Fruit fly (Drosophila melanogaster) whole organism, embryonic: Measurements from ENCODE around the gene CG13031.

Source experiments
- C15 ChIP-seq: fragments of 200-800 bp; sonication (Bioruptor generic); IDR thresholded peaks from 3 replicates; pipeline ENCODE4 v1.3.6; 2022; ENCODE audit warnings: missing biosample characterization, missing genetic modification characterization
- CG1024 ChIP-seq: fragments of 200-800 bp; sonication (Bioruptor generic); IDR thresholded peaks from 2 replicates; pipeline ENCODE4 v1.3.6; 2022; ENCODE audit warnings: missing biosample characterization, missing genetic modification characterization
- CG12744 ChIP-seq: fragments of 200-800 bp; sonication (Bioruptor generic); optimal IDR thresholded peaks from 2 replicates; lab custom pipeline; 2016; ENCODE audit warnings: missing biosample characterization, missing genetic modification characterization
- CG12769 ChIP-seq: fragments of 200-800 bp; sonication (Bioruptor generic); optimal IDR thresholded peaks from 2 replicates; lab custom pipeline; 2019; ENCODE audit warnings: missing biosample characterization, mild to moderate bottlenecking, missing genetic modification characterization, moderate library complexity
- CG12942 ChIP-seq: fragments of 200-800 bp; sonication (Bioruptor generic); optimal IDR thresholded peaks from 3 replicates; lab custom pipeline; 2016; ENCODE audit warnings: missing biosample characterization, missing genetic modification characterization
- CG16815 ChIP-seq: fragments of 200-800 bp; sonication (Bioruptor generic); optimal IDR thresholded peaks from 3 replicates; lab custom pipeline; 2017; ENCODE audit warnings: missing biosample characterization, mild to moderate bottlenecking, missing genetic modification characterization
- CG17186 ChIP-seq: fragments of 200-800 bp; sonication (Bioruptor generic); optimal IDR thresholded peaks from 3 replicates; lab custom pipeline; 2017; ENCODE audit warnings: missing biosample characterization, missing genetic modification reagents, missing genetic modification characterization
- CG1792 ChIP-seq: fragments of 200-800 bp; sonication (Bioruptor generic); optimal IDR thresholded peaks from 2 replicates; lab custom pipeline; 2016; ENCODE audit warnings: missing biosample characterization, missing genetic modification characterization
- CG2116 ChIP-seq: fragments of 200-800 bp; sonication (Bioruptor generic); optimal IDR thresholded peaks from 3 replicates; lab custom pipeline; 2018; ENCODE audit warnings: missing biosample characterization, mild to moderate bottlenecking, missing genetic modification characterization
- CG2678 ChIP-seq: fragments of 200-800 bp; sonication (Bioruptor generic); optimal IDR thresholded peaks from 3 replicates; lab custom pipeline; 2019; ENCODE audit warnings: missing biosample characterization, mild to moderate bottlenecking, missing genetic modification characterization, moderate library complexity
- CG31365 ChIP-seq: fragments of 200-800 bp; sonication (Bioruptor generic); optimal IDR thresholded peaks from 2 replicates; lab custom pipeline; 2018; ENCODE audit warnings: missing biosample characterization, mild to moderate bottlenecking, missing genetic modification characterization
- CG33557 ChIP-seq: fragments of 200-800 bp; sonication (Bioruptor generic); optimal IDR thresholded peaks from 2 replicates; lab custom pipeline; 2019; ENCODE audit warnings: missing biosample characterization, mild to moderate bottlenecking, missing genetic modification characterization, moderate library complexity
- CG3838 ChIP-seq: fragments of 200-800 bp; sonication (Bioruptor generic); optimal IDR thresholded peaks from 3 replicates; lab custom pipeline; 2016; ENCODE audit warnings: missing biosample characterization, missing genetic modification characterization
- CG4360 ChIP-seq: fragments of 200-800 bp; sonication (Bioruptor generic); IDR thresholded peaks from 2 replicates; pipeline ENCODE4 v1.3.6; 2022; ENCODE audit warnings: missing biosample characterization, missing genetic modification characterization
- CG7963 ChIP-seq: fragments of 200-800 bp; sonication (Bioruptor generic); IDR thresholded peaks from 3 replicates; pipeline ENCODE4 v1.3.6; 2022; ENCODE audit warnings: missing biosample characterization, missing genetic modification characterization; ENCODE audit not compliant: partially characterized antibody
- CG8281 ChIP-seq: fragments of 200-800 bp; sonication (Bioruptor generic); optimal IDR thresholded peaks from 2 replicates; lab custom pipeline; 2018; ENCODE audit warnings: missing biosample characterization, mild to moderate bottlenecking, missing genetic modification characterization, moderate library complexity
- CG9727 ChIP-seq: fragments of 200-800 bp; sonication (Bioruptor generic); optimal IDR thresholded peaks from 3 replicates; lab custom pipeline; 2017; ENCODE audit warnings: missing biosample characterization, mild to moderate bottlenecking, missing genetic modification characterization
- Dref ChIP-seq: fragments of 200-800 bp; sonication (Bioruptor generic); IDR thresholded peaks from 2 replicates; pipeline ENCODE4 v1.3.6; 2022; ENCODE audit warnings: missing biosample characterization, missing genetic modification characterization
- Fer1 ChIP-seq: fragments of 200-800 bp; sonication (Bioruptor generic); optimal IDR thresholded peaks from 2 replicates; lab custom pipeline; 2017; ENCODE audit warnings: missing biosample characterization, mild to moderate bottlenecking, missing genetic modification characterization
- GATAe ChIP-seq: fragments of 200-800 bp; sonication (Bioruptor generic); conservative IDR thresholded peaks from 2 replicates; pipeline ENCODE4 v1.3.6; 2022; ENCODE audit warnings: missing biosample characterization, missing genetic modification characterization
- Gsc ChIP-seq: fragments of 200-800 bp; sonication (Bioruptor generic); IDR thresholded peaks from 2 replicates; pipeline ENCODE4 v1.3.6; 2022; ENCODE audit warnings: missing biosample characterization, missing genetic modification characterization
- HLH4C ChIP-seq: fragments of 200-800 bp; sonication (Bioruptor generic); IDR thresholded peaks from 3 replicates; pipeline ENCODE4 v1.3.6; 2022; ENCODE audit warnings: missing biosample characterization, missing genetic modification characterization; ENCODE audit not compliant: partially characterized antibody
- HmgZ ChIP-seq: fragments of 200-800 bp; sonication (Bioruptor generic); optimal IDR thresholded peaks from 2 replicates; lab custom pipeline; 2018; ENCODE audit warnings: missing biosample characterization, mild to moderate bottlenecking, missing genetic modification characterization
- Hr78 ChIP-seq, 2 experiments: fragments of 200-800 bp in 1 of 2; fragments of >200 bp in 1 of 2; sonication (Bioruptor generic) in 1 of 2; optimal IDR thresholded peaks; 2 replicates each; lab custom pipeline; 2017 to 2019; ENCODE audit warnings: missing biosample characterization in 2 of 2, missing genetic modification characterization in 2 of 2, mild to moderate bottlenecking in 1 of 2, moderate library complexity in 1 of 2
- Mes4 ChIP-seq: fragments of 200-800 bp; sonication (Bioruptor generic); optimal IDR thresholded peaks from 2 replicates; lab custom pipeline; 2016; ENCODE audit warnings: missing biosample characterization, missing genetic modification characterization
- Pdp1 ChIP-seq, 2 experiments: fragments of 200-800 bp; sonication (Bioruptor generic); optimal IDR thresholded peaks; 3 replicates each; lab custom pipeline; 2016; ENCODE audit warnings: missing biosample characterization in 2 of 2, missing genetic modification characterization in 2 of 2, mild to moderate bottlenecking in 1 of 2, moderate library complexity in 1 of 2
- Side ChIP-seq: fragments of 200-800 bp; sonication (Bioruptor generic); optimal IDR thresholded peaks from 2 replicates; lab custom pipeline; 2016; ENCODE audit warnings: missing biosample characterization, missing genetic modification characterization
- Vsx1 ChIP-seq: fragments of 200-800 bp; sonication (Bioruptor generic); optimal IDR thresholded peaks from 2 replicates; lab custom pipeline; 2017; ENCODE audit warnings: missing biosample characterization, mild to moderate bottlenecking, missing genetic modification characterization, missing genetic modification reagents
- Xrp1 ChIP-seq: fragments of 200-800 bp; sonication (Bioruptor generic); IDR thresholded peaks from 2 replicates; pipeline ENCODE4 v1.3.6; 2022; ENCODE audit warnings: missing biosample characterization, missing genetic modification characterization
- abd-A ChIP-seq: fragments of 200-800 bp; sonication (Bioruptor generic); optimal IDR thresholded peaks from 3 replicates; lab custom pipeline; 2019; ENCODE audit warnings: missing biosample characterization, mild to moderate bottlenecking, missing genetic modification characterization, moderate library complexity
- ara ChIP-seq: fragments of 200-800 bp; sonication (Bioruptor generic); IDR thresholded peaks from 2 replicates; pipeline ENCODE4 v1.3.6; 2022; ENCODE audit warnings: missing biosample characterization, missing genetic modification characterization
- cad ChIP-seq: fragments of >200 bp; optimal IDR thresholded peaks from 2 replicates; lab custom pipeline; 2017; ENCODE audit warnings: missing biosample characterization, missing genetic modification characterization
- cg ChIP-seq: fragments of 200-800 bp; sonication (Bioruptor generic); optimal IDR thresholded peaks from 3 replicates; lab custom pipeline; 2019; ENCODE audit warnings: missing biosample characterization, mild to moderate bottlenecking, missing genetic modification characterization, moderate library complexity
- eve ChIP-seq, 2 experiments: fragments of >200 bp; optimal IDR thresholded peaks; 2 replicates each; lab custom pipeline; 2017; ENCODE audit warnings: missing biosample characterization in 2 of 2, missing genetic modification characterization in 2 of 2
- exex ChIP-seq: fragments of 200-800 bp; sonication (Bioruptor generic); optimal IDR thresholded peaks from 4 replicates; lab custom pipeline; 2018; ENCODE audit warnings: missing biosample characterization, mild to moderate bottlenecking, missing genetic modification characterization, moderate library complexity
- ftz-f1 ChIP-seq: fragments of 200-800 bp; sonication (Bioruptor generic); optimal IDR thresholded peaks from 2 replicates; lab custom pipeline; 2016; ENCODE audit warnings: missing biosample characterization, missing genetic modification characterization
- grn ChIP-seq: fragments of 200-800 bp; sonication (Bioruptor generic); optimal IDR thresholded peaks from 3 replicates; lab custom pipeline; 2017; ENCODE audit warnings: missing biosample characterization, missing genetic modification characterization
- ham ChIP-seq: fragments of 200-800 bp; sonication (Bioruptor generic); IDR thresholded peaks from 2 replicates; pipeline ENCODE4 v1.3.6; 2022; ENCODE audit warnings: missing biosample characterization, missing genetic modification characterization
- ken ChIP-seq: fragments of 200-800 bp; sonication (Bioruptor generic); IDR thresholded peaks from 3 replicates; pipeline ENCODE4 v1.3.6; 2022; ENCODE audit warnings: missing biosample characterization, missing genetic modification characterization
- kni ChIP-seq: fragments of 200-800 bp; sonication (Bioruptor generic); optimal IDR thresholded peaks from 3 replicates; lab custom pipeline; 2017; ENCODE audit warnings: mild to moderate bottlenecking, missing biosample characterization, missing genetic modification reagents, missing genetic modification characterization
- knrl ChIP-seq: fragments of 200-800 bp; sonication (Bioruptor generic); IDR thresholded peaks from 3 replicates; pipeline ENCODE4 v1.3.6; 2022; ENCODE audit warnings: missing biosample characterization, missing genetic modification characterization; ENCODE audit not compliant: partially characterized antibody
- nmo ChIP-seq: fragments of 200-800 bp; sonication (Bioruptor generic); optimal IDR thresholded peaks from 2 replicates; lab custom pipeline; 2018; ENCODE audit warnings: missing biosample characterization, mild to moderate bottlenecking, missing genetic modification characterization, moderate library complexity
- nom ChIP-seq: fragments of 200-800 bp; sonication (Bioruptor generic); optimal IDR thresholded peaks from 2 replicates; lab custom pipeline; 2017; ENCODE audit warnings: missing biosample characterization, missing genetic modification characterization, mild to moderate bottlenecking, moderate library complexity, missing genetic modification reagents
- oc ChIP-seq: fragments of 200-800 bp; sonication (Bioruptor generic); optimal IDR thresholded peaks from 2 replicates; lab custom pipeline; 2018; ENCODE audit warnings: missing biosample characterization, mild to moderate bottlenecking, missing genetic modification characterization, moderate library complexity
- run ChIP-seq: fragments of 200-800 bp; sonication (Bioruptor generic); optimal IDR thresholded peaks from 3 replicates; lab custom pipeline; 2018; ENCODE audit warnings: missing biosample characterization, mild to moderate bottlenecking, missing genetic modification characterization
- sna ChIP-seq: fragments of 200-800 bp; sonication (Bioruptor generic); IDR thresholded peaks from 2 replicates; pipeline ENCODE4 v1.3.6; 2022; ENCODE audit warnings: missing biosample characterization, missing genetic modification characterization; ENCODE audit not compliant: partially characterized antibody
- ttk ChIP-seq: fragments of 200-800 bp; sonication (Bioruptor generic); IDR thresholded peaks from 2 replicates; pipeline ENCODE4 v2.1.2; 2022; ENCODE audit warnings: missing biosample characterization, missing genetic modification characterization
- z ChIP-seq: fragments of 200-800 bp; sonication (Bioruptor generic); IDR thresholded peaks from 3 replicates; pipeline ENCODE4 v1.3.6; 2022; ENCODE audit warnings: missing biosample characterization, missing genetic modification characterization

The CG13031 gene

DNA sequence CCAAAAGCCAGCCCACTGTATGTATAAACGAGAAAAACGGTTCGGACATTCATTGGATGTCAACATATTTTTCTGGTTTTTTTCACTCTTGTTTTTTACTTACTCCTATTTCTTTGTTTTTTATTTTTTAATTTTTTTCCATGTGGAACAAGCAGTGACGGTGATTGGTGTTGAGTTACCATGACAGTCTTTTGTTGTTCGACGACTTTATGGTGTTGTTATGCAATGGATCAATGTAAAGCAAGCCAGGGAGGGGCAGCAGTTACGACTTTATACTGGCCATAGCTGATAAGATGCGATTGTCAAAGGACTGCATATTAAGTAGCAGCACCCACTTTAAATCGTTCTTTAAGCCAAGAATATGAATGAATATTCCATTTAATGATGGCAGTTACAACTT is 35.2 kb upstream of the CG13031 start:
- TF ChIP-seq CG12942 (GFP tag; lab: Kevin White, UChicago) (no peak), ara (GFP tag; lab: Robert Waterston, UW) (no peak), CG3838 (GFP tag; lab: Kevin White, UChicago) (no peak), eve (GFP tag; optimal IDR thresholded peaks at IDR 0.05; lab: Kevin White, UChicago) (peak in 1 of 2 experiments; percentile 48), Pdp1 (GFP tag; optimal IDR thresholded peaks at IDR 0.05; lab: Kevin White, UChicago) (peak in 1 of 2 experiments; percentile 54), CG17186 (no peak), knrl (GFP tag; lab: Robert Waterston, UW) (no peak), nom (peak; percentile 52)

DNA sequence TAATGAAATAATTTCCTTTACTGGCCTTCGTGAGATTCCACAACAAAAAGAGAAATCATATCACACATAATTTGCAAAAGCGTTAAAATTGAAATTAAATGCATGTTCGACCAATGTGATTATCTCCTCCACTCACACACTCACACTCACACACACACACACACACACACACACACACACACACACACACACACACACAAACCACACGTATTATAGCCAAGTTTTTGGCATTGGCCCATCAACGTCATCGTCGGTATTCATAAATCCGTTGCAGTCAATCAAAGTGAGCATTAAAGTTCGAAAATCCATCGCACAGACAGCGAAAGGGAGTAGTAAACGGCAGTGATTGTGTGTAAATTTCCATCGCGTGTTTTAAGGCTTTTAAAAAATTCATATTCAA is 34.6 kb upstream of the CG13031 start:
- peak; percentile 28 for TF ChIP-seq oc
- peak; percentile 60 for TF ChIP-seq cg (GFP tag; lab: Kevin White, UChicago)
- no peak for TF ChIP-seq C15 (GFP tag; lab: Robert Waterston, UW)
- TF ChIP-seq Hr78 (GFP tag; optimal IDR thresholded peaks at IDR 0.05; lab: Kevin White, UChicago): peak in 1 of 2 experiments; percentile 33
- TF ChIP-seq abd-A (tag; lab: Kevin White, UChicago): peak; percentile 7
- no peak for TF ChIP-seq cad (GFP tag; lab: Kevin White, UChicago)
- TF ChIP-seq kni (GFP tag; lab: Kevin White, UChicago): peak; percentile 6
- TF ChIP-seq CG1792 (GFP tag; lab: Kevin White, UChicago): no peak
- no peak for TF ChIP-seq Mes4 (GFP tag; lab: Kevin White, UChicago)
- TF ChIP-seq Vsx1 (GFP tag; lab: Kevin White, UChicago): no peak
- TF ChIP-seq, all 482 proteins: peak for 5

DNA sequence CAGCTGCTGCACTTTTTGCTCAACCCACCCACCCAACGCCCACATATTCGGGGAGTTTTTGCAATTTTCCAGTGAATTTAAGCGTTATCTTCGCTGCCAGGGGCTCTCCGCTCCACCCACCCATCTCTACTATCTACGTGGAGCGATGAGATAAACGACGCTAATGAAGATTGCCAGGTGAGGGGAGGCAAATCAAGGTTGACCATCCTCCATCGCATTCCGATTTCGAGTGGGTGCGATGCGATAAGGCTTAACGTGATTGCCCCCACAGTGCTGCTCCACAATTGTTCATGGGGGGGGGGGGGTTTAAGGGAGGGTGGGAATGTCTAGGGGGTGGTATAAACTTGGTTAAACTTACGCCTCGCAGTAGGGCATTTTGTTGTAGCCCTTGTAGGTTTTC is 30.8 kb upstream of the CG13031 start:
- no peak for TF ChIP-seq CG12744 (GFP tag; lab: Kevin White, UChicago)
- TF ChIP-seq CG1024 (GFP tag; lab: Robert Waterston, UW): no peak
- no peak for TF ChIP-seq ken (GFP tag; lab: Robert Waterston, UW)
- TF ChIP-seq ham (GFP tag; lab: Robert Waterston, UW): peak; percentile 75; the same call in 1 of the 2 replicates
- no peak for TF ChIP-seq Fer1 (GFP tag; lab: Kevin White, UChicago)
- TF ChIP-seq Vsx1 (GFP tag; lab: Kevin White, UChicago): peak; percentile 52
- no peak for TF ChIP-seq Side (GFP tag; lab: Kevin White, UChicago)
- peak; percentile 83 for TF ChIP-seq exex (tag; lab: Kevin White, UChicago)
- no peak for TF ChIP-seq HLH4C (GFP tag; lab: Robert Waterston, UW)
- no peak for TF ChIP-seq CG2116 (GFP tag; lab: Kevin White, UChicago)
- TF ChIP-seq nmo (GFP tag; lab: Kevin White, UChicago): no peak
- TF ChIP-seq GATAe: peak; percentile 98
- TF ChIP-seq Dref (GFP tag; lab: Robert Waterston, UW): no peak
- TF ChIP-seq Gsc: no peak
- TF ChIP-seq run (tag; lab: Kevin White, UChicago): no peak
- no peak for TF ChIP-seq CG16815 (GFP tag; lab: Kevin White, UChicago)
- TF ChIP-seq grn (GFP tag; lab: Kevin White, UChicago): peak; percentile 96
- no peak for TF ChIP-seq CG33557
- TF ChIP-seq Xrp1: no peak
- no peak for TF ChIP-seq CG4360 (GFP tag; lab: Robert Waterston, UW)
- TF ChIP-seq CG2678 (tag; lab: Kevin White, UChicago): no peak
- no peak for TF ChIP-seq z
- no peak for TF ChIP-seq sna (GFP tag; lab: Robert Waterston, UW)
- no peak for TF ChIP-seq CG7963 (GFP tag; lab: Robert Waterston, UW)
- TF ChIP-seq CG8281: no peak
- no peak for TF ChIP-seq CG9727 (GFP tag; lab: Kevin White, UChicago)
- peak; percentile 68 for TF ChIP-seq ttk (GFP tag; lab: Robert Waterston, UW)
- TF ChIP-seq ftz-f1 (GFP tag; lab: Kevin White, UChicago): peak; percentile 57
- no peak for TF ChIP-seq CG31365 (tag; lab: Kevin White, UChicago)
- peak; percentile 18 for TF ChIP-seq HmgZ (tag; lab: Kevin White, UChicago)
- peak; percentile 15 for TF ChIP-seq CG12769 (tag; lab: Kevin White, UChicago)
